Worm (Caenorhabditis elegans) whole organism, L1 larva: ENCODE measurements around the gene R02F11.2.

Experiments
- C04F5.9 ChIP-seq: sonication (generic microtip); optimal IDR thresholded peaks from 2 replicates; lab custom pipeline; 2016; ENCODE audit warnings: missing genetic modification characterization, missing compliant biosample characterization
- C16A3.4 ChIP-seq: fragments of 150-350 bp; optimal IDR thresholded peaks from 2 replicates; lab custom pipeline; 2014; ENCODE audit warnings: missing biosample characterization, missing genetic modification characterization
- C34B4.2 ChIP-seq: sonication (generic microtip); optimal IDR thresholded peaks from 2 replicates; lab custom pipeline; 2017; ENCODE audit warnings: mild to moderate bottlenecking, missing genetic modification characterization, missing compliant biosample characterization
- aha-1 ChIP-seq: fragments of 150-350 bp; optimal IDR thresholded peaks from 2 replicates; lab custom pipeline; 2014; ENCODE audit warnings: missing biosample characterization, missing genetic modification characterization
- ama-1 ChIP-seq: fragments of 150-350 bp; optimal IDR thresholded peaks from 2 replicates; lab custom pipeline; 2014
- blmp-1 ChIP-seq: fragments of 150-350 bp; optimal IDR thresholded peaks from 2 replicates; lab custom pipeline; 2014; ENCODE audit warnings: missing biosample characterization, missing genetic modification characterization
- ceh-63 ChIP-seq: fragments of 200-800 bp; sonication (Bioruptor generic); optimal IDR thresholded peaks from 2 replicates; lab custom pipeline; 2018; ENCODE audit warnings: mild to moderate bottlenecking, missing genetic modification characterization, missing compliant biosample characterization
- ceh-8 ChIP-seq: fragments of 200-800 bp; sonication (Bioruptor generic); optimal IDR thresholded peaks from 2 replicates; lab custom pipeline; 2018; ENCODE audit warnings: mild to moderate bottlenecking, missing genetic modification characterization, moderate library complexity, missing compliant biosample characterization
- ceh-82 ChIP-seq, 3 experiments: fragments of 150-350 bp in 1 of 3; sonication (generic microtip) in 2 of 3; optimal IDR thresholded peaks; 2 replicates each; lab custom pipeline; 2014 to 2017; ENCODE audit warnings: missing biosample characterization in 3 of 3, missing genetic modification characterization in 3 of 3
- ceh-88 ChIP-seq: fragments of 200-800 bp; sonication (Bioruptor generic); IDR thresholded peaks from 2 replicates; pipeline ENCODE4 v1.3.6; 2022; ENCODE audit warnings: missing genetic modification characterization, missing compliant biosample characterization
- ceh-90 ChIP-seq: sonication (generic microtip); optimal IDR thresholded peaks from 2 replicates; lab custom pipeline; 2016; ENCODE audit warnings: missing genetic modification characterization, missing compliant biosample characterization
- dpl-1 ChIP-seq, 3 experiments: fragments of 150-350 bp in 2 of 3; sonication (generic microtip) in 1 of 3; optimal IDR thresholded peaks; 2 replicates each; lab custom pipeline; 2014 to 2017; ENCODE audit warnings: missing biosample characterization in 3 of 3, missing genetic modification characterization in 3 of 3, missing genetic modification reagents in 3 of 3
- dsc-1 ChIP-seq: sonication (generic microtip); optimal IDR thresholded peaks from 2 replicates; lab custom pipeline; 2016; ENCODE audit warnings: mild to moderate bottlenecking, missing genetic modification characterization, missing compliant biosample characterization
- efl-1 ChIP-seq, 4 experiments: fragments of 150-350 bp; optimal IDR thresholded peaks in 3 of 4; peaks in 1 of 4; 1 replicate in 1 of 4; 2 replicates in 3 of 4; lab custom pipeline; 2014; ENCODE audit warnings: missing biosample characterization in 2 of 4, missing genetic modification characterization in 2 of 4, missing genetic modification reagents in 2 of 4
- egl-13 ChIP-seq: sonication (generic microtip); optimal IDR thresholded peaks from 2 replicates; lab custom pipeline; 2016; ENCODE audit warnings: missing genotype, missing genetic modification reagents, missing genetic modification characterization, missing compliant biosample characterization
- elt-2 ChIP-seq: sonication (generic microtip); optimal IDR thresholded peaks from 2 replicates; lab custom pipeline; 2016; ENCODE audit warnings: missing genetic modification characterization, mild to moderate bottlenecking, inconsistent platforms, missing compliant biosample characterization, missing genetic modification reagents
- fkh-4 ChIP-seq: sonication (generic microtip); optimal IDR thresholded peaks from 2 replicates; lab custom pipeline; 2016; ENCODE audit warnings: missing compliant biosample characterization, missing genetic modification characterization, borderline replicate concordance
- fkh-8 ChIP-seq: sonication (generic microtip); optimal IDR thresholded peaks from 2 replicates; lab custom pipeline; 2016; ENCODE audit warnings: mild to moderate bottlenecking, missing genetic modification characterization, missing compliant biosample characterization
- hlh-17 ChIP-seq: fragments of 200-800 bp; sonication (Bioruptor generic); optimal IDR thresholded peaks from 2 replicates; lab custom pipeline; 2018; ENCODE audit warnings: missing genetic modification characterization, mild to moderate bottlenecking, missing compliant biosample characterization, moderate library complexity, borderline replicate concordance
- hlh-4 ChIP-seq: sonication (generic microtip); optimal IDR thresholded peaks from 2 replicates; lab custom pipeline; 2016; ENCODE audit warnings: mild to moderate bottlenecking, missing genetic modification characterization, missing compliant biosample characterization
- hpl-2 ChIP-seq: fragments of 150-350 bp; optimal IDR thresholded peaks from 2 replicates; lab custom pipeline; 2014; ENCODE audit warnings: missing biosample characterization, missing genetic modification reagents, missing genetic modification characterization
- irx-1 ChIP-seq: sonication (generic microtip); optimal IDR thresholded peaks from 2 replicates; lab custom pipeline; 2016; ENCODE audit warnings: missing genetic modification characterization, missing compliant biosample characterization
- jun-1 ChIP-seq: fragments of 150-350 bp; optimal IDR thresholded peaks from 2 replicates; lab custom pipeline; 2014; ENCODE audit warnings: missing biosample characterization, missing genetic modification reagents, missing genetic modification characterization
- lin-15B ChIP-seq: fragments of 150-350 bp; sonication (generic microtip); optimal IDR thresholded peaks from 3 replicates; lab custom pipeline; 2014; ENCODE audit warnings: missing biosample characterization, missing genetic modification characterization
- lin-35 ChIP-seq, 2 experiments: fragments of 150-350 bp; optimal IDR thresholded peaks; 2 replicates each; lab custom pipeline; 2014; ENCODE audit warnings: missing biosample characterization in 2 of 2, missing genetic modification characterization in 2 of 2, missing genetic modification reagents in 2 of 2
- lin-39 ChIP-seq: fragments of 150-350 bp; optimal IDR thresholded peaks from 2 replicates; lab custom pipeline; 2014; ENCODE audit warnings: missing biosample characterization, missing genetic modification reagents, missing genetic modification characterization
- lsy-2 ChIP-seq, 2 experiments: fragments of 150-350 bp; optimal IDR thresholded peaks; 2 replicates each; lab custom pipeline; 2014; ENCODE audit warnings: missing biosample characterization in 2 of 2, missing genetic modification characterization in 2 of 2
- mdl-1 ChIP-seq, 2 experiments: fragments of 150-350 bp; optimal IDR thresholded peaks; 2 replicates each; lab custom pipeline; 2014 to 2017; ENCODE audit warnings: missing biosample characterization in 2 of 2, missing genetic modification characterization in 2 of 2, inconsistent platforms in 1 of 2
- mef-2 ChIP-seq: fragments of 150-350 bp; optimal IDR thresholded peaks from 2 replicates; lab custom pipeline; 2014; ENCODE audit warnings: missing biosample characterization, missing genetic modification characterization
- mep-1 ChIP-seq: fragments of 150-350 bp; optimal IDR thresholded peaks from 2 replicates; lab custom pipeline; 2014; ENCODE audit warnings: missing biosample characterization, missing genetic modification characterization
- nhr-12 ChIP-seq: sonication (generic microtip); optimal IDR thresholded peaks from 2 replicates; lab custom pipeline; 2017; ENCODE audit warnings: missing biosample characterization, missing genetic modification characterization
- nhr-237 ChIP-seq: fragments of 150-350 bp; optimal IDR thresholded peaks from 2 replicates; lab custom pipeline; 2014; ENCODE audit warnings: missing biosample characterization, missing genetic modification characterization
- nhr-28 ChIP-seq: fragments of 150-350 bp; optimal IDR thresholded peaks from 2 replicates; lab custom pipeline; 2014; ENCODE audit warnings: missing biosample characterization, missing genetic modification characterization
- nhr-47 ChIP-seq: sonication (generic microtip); optimal IDR thresholded peaks from 2 replicates; lab custom pipeline; 2016; ENCODE audit warnings: mild to moderate bottlenecking, missing genetic modification characterization, moderate library complexity, missing compliant biosample characterization
- nhr-71 ChIP-seq: sonication (generic microtip); optimal IDR thresholded peaks from 2 replicates; lab custom pipeline; 2016; ENCODE audit warnings: mild to moderate bottlenecking, missing genetic modification characterization, moderate library complexity, missing compliant biosample characterization
- nhr-76 ChIP-seq: sonication (generic microtip); optimal IDR thresholded peaks from 2 replicates; lab custom pipeline; 2017; ENCODE audit warnings: missing biosample characterization, missing genetic modification characterization
- nhr-77 ChIP-seq: fragments of 150-350 bp; optimal IDR thresholded peaks from 2 replicates; lab custom pipeline; 2014; ENCODE audit warnings: missing biosample characterization, missing genetic modification characterization
- nhr-84 ChIP-seq: sonication (generic microtip); optimal IDR thresholded peaks from 2 replicates; lab custom pipeline; 2017; ENCODE audit warnings: missing biosample characterization, missing genetic modification characterization
- nhr-85 ChIP-seq: sonication (generic microtip); peaks from one replicate; lab custom pipeline; 2016; ENCODE audit warnings: missing genetic modification characterization, inconsistent platforms, missing compliant biosample characterization
- nhr-90 ChIP-seq: sonication (generic microtip); optimal IDR thresholded peaks from 2 replicates; lab custom pipeline; 2016; ENCODE audit warnings: mild to moderate bottlenecking, missing genetic modification characterization, missing compliant biosample characterization; ENCODE audit not compliant: poor library complexity
- pax-3 ChIP-seq: fragments of 200-800 bp; sonication (Bioruptor generic); optimal IDR thresholded peaks from 2 replicates; lab custom pipeline; 2018; ENCODE audit warnings: mild to moderate bottlenecking, missing genetic modification characterization, moderate library complexity, missing compliant biosample characterization
- rnt-1 ChIP-seq: sonication (generic microtip); optimal IDR thresholded peaks from 2 replicates; lab custom pipeline; 2016; ENCODE audit warnings: mild to moderate bottlenecking, missing genetic modification characterization, moderate library complexity, missing compliant biosample characterization
- snpc-4 ChIP-seq: fragments of 150-350 bp; optimal IDR thresholded peaks from 2 replicates; lab custom pipeline; 2014; ENCODE audit warnings: missing biosample characterization, missing genetic modification characterization
- sox-4 ChIP-seq: sonication (generic microtip); optimal IDR thresholded peaks from 2 replicates; lab custom pipeline; 2016; ENCODE audit warnings: missing genetic modification characterization, missing compliant biosample characterization
- sptf-1 ChIP-seq: fragments of 150-350 bp; optimal IDR thresholded peaks from 2 replicates; lab custom pipeline; 2014; ENCODE audit warnings: missing biosample characterization, missing genetic modification characterization
- swsn-7 ChIP-seq: sonication (generic microtip); optimal IDR thresholded peaks from 2 replicates; lab custom pipeline; 2016; ENCODE audit warnings: missing genetic modification characterization, missing compliant biosample characterization
- tbx-2 ChIP-seq: sonication (generic microtip); optimal IDR thresholded peaks from 2 replicates; lab custom pipeline; 2016; ENCODE audit warnings: missing genetic modification characterization, missing compliant biosample characterization
- unc-30 ChIP-seq: sonication (generic microtip); optimal IDR thresholded peaks from 2 replicates; lab custom pipeline; 2017; ENCODE audit warnings: missing biosample characterization, missing genetic modification characterization
- unc-62 ChIP-seq: fragments of 150-350 bp; optimal IDR thresholded peaks from 2 replicates; lab custom pipeline; 2014; ENCODE audit warnings: missing biosample characterization, missing genetic modification reagents, missing genetic modification characterization
- unc-98 ChIP-seq: fragments of 200-800 bp; sonication (Bioruptor generic); IDR thresholded peaks from 2 replicates; pipeline ENCODE4 v1.3.6; 2022; ENCODE audit warnings: missing genetic modification characterization, missing compliant biosample characterization
- xbp-1 ChIP-seq: sonication (generic microtip); optimal IDR thresholded peaks from 2 replicates; lab custom pipeline; 2016; ENCODE audit warnings: missing genetic modification characterization, missing compliant biosample characterization
- ztf-4 ChIP-seq: fragments of 150-350 bp; optimal IDR thresholded peaks from 2 replicates; lab custom pipeline; 2014; ENCODE audit warnings: missing biosample characterization, missing genetic modification characterization

R02F11.2 gene

DNA sequence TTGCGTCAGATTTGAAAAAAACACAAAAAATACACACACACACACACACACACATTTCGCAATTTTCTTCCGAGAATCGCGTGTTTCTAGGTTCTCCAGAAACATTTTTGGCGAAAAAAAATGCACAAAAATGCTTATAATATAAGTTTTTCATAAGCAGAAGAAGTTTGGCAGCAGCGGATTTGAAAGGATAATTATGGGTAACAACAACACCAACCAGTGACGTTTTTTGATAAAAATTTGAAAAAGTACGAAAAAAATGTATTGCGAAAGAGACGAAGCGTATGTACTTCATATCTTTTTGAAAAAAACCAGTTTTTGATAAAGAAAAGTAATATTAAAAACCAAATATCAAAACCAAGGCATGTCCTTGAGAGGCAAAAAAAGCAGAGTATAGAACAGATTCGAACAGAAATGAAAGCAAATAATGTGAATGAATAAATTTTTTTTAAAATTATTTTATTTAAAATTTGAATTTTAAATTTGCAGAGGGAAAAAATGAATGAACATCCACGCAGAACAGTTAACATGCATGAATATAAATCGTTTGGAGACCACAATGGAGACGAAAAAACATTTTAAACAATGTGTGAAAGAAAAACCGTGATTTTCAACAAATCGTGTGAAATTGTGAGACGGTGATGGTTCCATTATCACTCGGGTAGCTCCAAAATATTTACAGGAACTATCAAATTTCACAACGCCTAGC, 29.4 kb downstream of the R02F11.2 start (continued):
- TF ChIP-seq efl-1 (optimal IDR thresholded peaks at IDR 0.05; lab: Kevin White, UChicago) (no peak), efl-1 (GFP tag; optimal IDR thresholded peaks at IDR 0.05 in 1 of 2; lab: Kevin White, UChicago) (peak in 1 of 2 experiments; percentile 87), nhr-47 (tag; lab: Kevin White, UChicago) (peak; percentile 19), blmp-1 (tag; lab: Kevin White, UChicago) (no peak), lin-35 (GFP tag; optimal IDR thresholded peaks at IDR 0.05; lab: Kevin White, UChicago) (peak in 1 of 2 experiments; percentile 10), nhr-84 (tag; lab: Kevin White, UChicago) (no peak), C04F5.9 (tag; lab: Kevin White, UChicago) (no peak), mep-1 (tag; lab: Kevin White, UChicago) (peak; percentile 21), aha-1 (tag; lab: Kevin White, UChicago) (no peak), ceh-8 (GFP tag; lab: Kevin White, UChicago) (no peak), nhr-90 (tag; lab: Kevin White, UChicago) (peak; percentile 72), nhr-76 (tag; lab: Kevin White, UChicago) (no peak), ztf-4 (tag; lab: Kevin White, UChicago) (peak; percentile 74), lsy-2 (tag; optimal IDR thresholded peaks at IDR 0.05; lab: Kevin White, UChicago) (peak; percentile 25), nhr-85 (peak; percentile 51), rnt-1 (tag; lab: Kevin White, UChicago) (no peak), nhr-71 (tag; lab: Kevin White, UChicago) (peak; percentile 57), xbp-1 (tag; lab: Kevin White, UChicago) (no peak), hlh-4 (tag; lab: Kevin White, UChicago) (no peak), sox-4 (tag; lab: Kevin White, UChicago) (no peak), egl-13 (tag; lab: Kevin White, UChicago) (no peak), unc-30 (tag; lab: Kevin White, UChicago) (no peak), swsn-7 (tag; lab: Kevin White, UChicago) (no peak), tbx-2 (tag; lab: Kevin White, UChicago) (no peak), dsc-1 (tag; lab: Kevin White, UChicago) (no peak), fkh-4 (tag; lab: Kevin White, UChicago) (no peak), pax-3 (tag; lab: Kevin White, UChicago) (peak; percentile 58), nhr-28 (tag; lab: Kevin White, UChicago) (no peak), jun-1 (no peak), mdl-1 (tag; optimal IDR thresholded peaks at IDR 0.05; lab: Kevin White, UChicago) (no peak), dpl-1 (GFP tag; optimal IDR thresholded peaks at IDR 0.05; lab: Kevin White, UChicago) (no peak), unc-98 (GFP tag; lab: Robert Waterston, UW) (no peak), unc-62 (no peak), C16A3.4 (no peak), elt-2 (tag; lab: Kevin White, UChicago) (peak; percentile 30), lin-39 (tag; lab: Kevin White, UChicago) (no peak), ama-1 (peak; percentile 80), irx-1 (tag; lab: Kevin White, UChicago) (no peak), ceh-82 (tag; optimal IDR thresholded peaks at IDR 0.05; lab: Kevin White, UChicago) (no peak), nhr-77 (tag; lab: Kevin White, UChicago) (no peak), ceh-63 (GFP tag; lab: Kevin White, UChicago) (peak; percentile 2), nhr-237 (no peak), fkh-8 (tag; lab: Kevin White, UChicago) (no peak), nhr-12 (tag; lab: Kevin White, UChicago) (no peak), lin-15B (no peak), C34B4.2 (tag; lab: Kevin White, UChicago) (no peak), snpc-4 (no peak), sptf-1 (tag; lab: Kevin White, UChicago) (no peak), hlh-17 (GFP tag; lab: Kevin White, UChicago) (no peak), mef-2 (tag; lab: Kevin White, UChicago) (no peak), hpl-2 (GFP tag; lab: Kevin White, UChicago) (peak; percentile 3), ceh-90 (tag; lab: Kevin White, UChicago) (no peak), ceh-88 (GFP tag; lab: Robert Waterston, UW) (no peak)
